Fruit fly (Drosophila melanogaster) S2 (cell line): Measurements from ENCODE around the gene CG9356.

Experiments used
- CG8478 ChIP-seq: fragments of >200 bp; optimal IDR thresholded peaks from 2 replicates; lab custom pipeline; 2018
- CTCF ChIP-seq, 2 experiments: fragments of >200 bp; optimal IDR thresholded peaks; 2 replicates each; lab custom pipeline; 2018

The CG9356 gene

DNA sequence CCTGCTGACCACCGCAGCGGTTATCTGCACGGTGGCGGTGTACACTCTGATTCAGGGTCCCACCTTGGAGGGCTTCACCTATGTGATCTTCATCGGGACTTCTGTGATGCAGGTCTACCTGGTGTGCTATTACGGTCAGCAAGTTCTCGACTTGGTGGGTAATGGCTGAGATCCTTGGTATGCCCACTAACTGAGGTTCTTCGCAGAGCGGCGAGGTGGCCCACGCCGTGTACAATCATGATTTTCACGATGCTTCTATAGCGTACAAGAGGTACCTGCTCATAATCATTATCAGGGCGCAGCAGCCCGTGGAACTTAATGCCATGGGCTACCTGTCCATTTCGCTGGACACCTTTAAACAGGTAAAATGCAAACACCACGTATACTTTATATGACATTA, 5.0 kb downstream of the CG9356 start:
- TF ChIP-seq CTCF (optimal IDR thresholded peaks at IDR 0.05; lab: Kevin White, UChicago) (no peak), CG8478 (lab: Kevin White, UChicago) (no peak)

DNA sequence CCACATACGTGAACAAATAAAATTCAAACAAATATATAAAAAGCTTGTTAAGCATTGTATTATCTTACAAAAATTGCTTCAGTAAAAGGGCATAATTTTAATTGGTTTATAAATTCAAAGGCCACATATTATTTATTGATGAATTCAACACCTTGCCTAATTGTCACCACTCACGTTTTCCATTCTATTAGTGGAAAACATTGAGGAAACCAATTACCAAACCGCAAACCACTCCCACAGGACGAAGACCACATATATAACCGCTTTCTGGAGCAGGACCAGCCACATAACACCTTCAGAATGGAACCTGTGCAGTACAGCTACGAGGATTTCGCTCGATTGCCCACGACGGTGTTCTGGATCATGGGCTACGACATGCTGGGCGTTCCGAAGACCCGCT, 6.2 kb downstream of the CG9356 start, which contains the start of gene Or85f:
TSS of gene Or85f (plus strand) at position 301 of the 400 bp plus-strand sequence.
- no peak for TF ChIP-seq CG8478 (lab: Kevin White, UChicago)
- no peak for TF ChIP-seq CTCF (optimal IDR thresholded peaks at IDR 0.05; lab: Kevin White, UChicago)

DNA sequence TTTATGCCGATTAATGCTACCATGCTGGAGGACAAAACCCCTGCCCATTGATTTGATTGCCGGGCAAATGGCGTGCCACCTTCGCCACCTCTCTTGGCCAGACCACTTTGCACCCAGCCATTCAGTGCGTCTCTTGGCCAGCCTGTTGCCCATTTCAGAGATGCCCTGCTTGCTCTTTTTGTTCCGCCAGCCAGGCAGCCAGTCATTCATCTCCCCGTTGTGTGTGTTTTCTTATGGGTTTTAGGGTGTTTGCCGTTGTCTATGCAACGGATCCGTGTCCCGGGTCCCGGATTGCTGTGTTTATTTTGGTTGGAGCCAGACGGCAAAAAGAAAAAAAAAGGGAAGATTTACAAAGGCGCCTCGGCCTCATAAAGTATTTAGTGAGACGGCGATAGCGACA, 8.1 kb downstream of the CG9356 start:
- TF ChIP-seq CG8478 (lab: Kevin White, UChicago) (no peak), CTCF (optimal IDR thresholded peaks at IDR 0.05; lab: Kevin White, UChicago) (no peak)

DNA sequence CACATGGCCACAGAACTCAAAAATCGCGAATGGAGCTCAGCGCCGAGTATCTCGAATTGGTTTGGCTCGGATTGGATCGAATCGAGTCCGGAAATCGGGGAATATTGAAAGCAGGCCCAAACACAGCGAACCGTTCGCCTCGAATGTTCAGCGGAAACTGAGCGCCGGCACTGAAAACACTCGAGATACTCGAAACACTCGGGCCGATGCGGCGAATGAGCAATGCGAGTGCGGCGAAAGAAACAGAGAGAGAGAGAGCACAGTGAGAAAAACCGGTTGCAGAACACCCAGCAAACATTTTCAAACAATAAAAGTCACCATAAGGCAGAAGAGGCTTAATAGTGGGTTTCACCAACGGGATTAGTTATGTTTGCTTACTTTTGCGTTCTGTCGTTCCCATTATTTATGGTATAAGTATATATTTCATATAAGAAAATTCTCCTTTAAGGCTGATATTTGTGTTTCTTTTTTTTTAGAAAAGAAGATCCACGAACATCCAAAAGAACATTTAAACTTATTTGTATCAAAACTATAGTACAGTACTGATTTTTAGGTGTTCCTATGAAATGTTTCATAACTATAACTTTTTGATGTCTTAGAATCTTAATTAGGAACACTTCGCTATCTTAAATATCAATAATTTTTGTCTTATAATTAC, 9.6 kb downstream of the CG9356 start, which contains the start of gene FER:
TSS of gene FER (minus strand) at position 162 of the 658 bp plus-strand sequence.
- TF ChIP-seq CG8478 (lab: Kevin White, UChicago) = no peak
- no peak for TF ChIP-seq CTCF (optimal IDR thresholded peaks at IDR 0.05; lab: Kevin White, UChicago)

DNA sequence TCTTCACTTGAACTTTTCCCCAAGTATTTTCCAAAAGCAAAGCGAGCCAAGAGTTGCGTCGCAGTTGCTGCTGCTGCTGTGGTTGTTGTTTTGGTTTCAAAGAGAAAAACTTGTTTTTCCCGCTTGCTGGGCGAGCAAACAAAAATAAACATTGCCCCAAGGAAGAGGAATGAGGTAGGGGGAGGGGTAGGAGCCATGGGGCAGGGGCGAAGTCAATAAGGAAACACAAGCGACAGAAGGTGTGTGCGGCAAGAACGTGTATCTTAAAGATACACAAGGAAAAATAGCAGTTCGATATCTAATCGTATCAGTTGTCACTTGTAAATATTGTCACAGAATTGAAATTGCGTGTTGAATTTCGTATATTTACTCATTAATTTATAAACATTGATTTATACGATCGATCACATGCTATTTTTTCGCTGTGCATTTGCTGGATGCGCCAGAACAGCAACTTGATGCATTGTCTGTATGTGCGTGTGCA, 10.5 kb downstream of the CG9356 start:
- TF ChIP-seq CG8478 (lab: Kevin White, UChicago) (no peak), CTCF (optimal IDR thresholded peaks at IDR 0.05; lab: Kevin White, UChicago) (no peak)

DNA sequence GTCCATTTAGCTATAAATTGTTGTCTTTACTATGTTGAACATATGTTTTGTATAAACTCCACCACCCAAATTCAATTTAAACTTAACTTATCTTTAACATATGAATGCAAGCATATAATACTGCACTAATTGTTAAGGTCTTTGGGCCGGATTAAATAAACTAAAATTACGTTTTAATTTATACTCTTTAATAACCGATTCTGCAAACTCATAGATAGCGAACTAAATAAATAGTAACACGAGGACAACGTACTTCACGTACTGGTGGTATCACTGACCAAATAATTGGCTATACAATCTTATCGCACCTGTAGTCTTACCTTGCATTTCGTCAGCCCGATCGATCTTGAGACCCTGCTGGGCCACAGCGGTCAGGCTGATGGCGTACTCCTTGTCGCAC, 11.6 kb downstream of the CG9356 start:
- TF ChIP-seq CG8478 (lab: Kevin White, UChicago) (no peak), CTCF (optimal IDR thresholded peaks at IDR 0.05; lab: Kevin White, UChicago) (no peak)

DNA sequence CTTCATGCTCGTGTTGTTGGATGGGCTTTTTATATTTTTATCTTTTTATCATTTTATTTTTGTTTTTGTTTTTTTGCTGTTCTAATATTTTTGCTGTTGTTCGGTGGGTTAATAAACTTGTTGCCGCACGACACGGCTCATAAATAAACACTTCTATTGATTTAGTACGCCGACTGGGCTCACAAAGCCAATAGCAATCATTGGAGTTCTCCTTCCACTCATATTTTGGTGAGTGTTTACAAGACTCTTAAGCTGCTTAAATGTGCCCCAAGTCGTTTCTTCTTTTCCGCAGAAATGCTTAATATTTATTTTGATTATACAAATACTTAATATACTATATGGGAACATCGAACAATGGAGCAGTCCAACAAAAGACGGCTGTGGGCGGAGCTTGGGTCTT, 13.9 kb downstream of the CG9356 start:
- TF ChIP-seq CTCF (optimal IDR thresholded peaks at IDR 0.05; lab: Kevin White, UChicago) (no peak), CG8478 (lab: Kevin White, UChicago) (no peak)

DNA sequence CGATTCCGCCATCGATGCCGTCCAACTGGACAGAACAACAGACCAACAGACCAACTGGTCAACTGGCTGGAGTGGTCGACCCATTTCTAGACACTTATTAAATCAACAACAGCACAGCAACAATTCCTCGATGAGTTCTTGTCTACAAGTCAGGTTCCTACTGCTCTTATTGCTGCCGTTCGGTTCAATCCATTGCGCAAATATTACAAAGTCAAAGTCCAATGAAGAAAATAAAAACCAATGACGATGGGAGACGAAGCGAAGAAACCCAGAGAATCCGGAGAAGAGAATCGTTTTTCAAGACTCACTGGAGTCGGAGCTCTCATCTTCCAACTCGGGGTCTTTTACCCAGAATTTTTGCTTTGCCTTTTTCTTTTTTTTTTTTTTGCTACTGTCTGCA, 15.1 kb downstream of the CG9356 start:
- no peak for TF ChIP-seq CTCF (optimal IDR thresholded peaks at IDR 0.05; lab: Kevin White, UChicago)
- TF ChIP-seq CG8478 (lab: Kevin White, UChicago) = no peak

DNA sequence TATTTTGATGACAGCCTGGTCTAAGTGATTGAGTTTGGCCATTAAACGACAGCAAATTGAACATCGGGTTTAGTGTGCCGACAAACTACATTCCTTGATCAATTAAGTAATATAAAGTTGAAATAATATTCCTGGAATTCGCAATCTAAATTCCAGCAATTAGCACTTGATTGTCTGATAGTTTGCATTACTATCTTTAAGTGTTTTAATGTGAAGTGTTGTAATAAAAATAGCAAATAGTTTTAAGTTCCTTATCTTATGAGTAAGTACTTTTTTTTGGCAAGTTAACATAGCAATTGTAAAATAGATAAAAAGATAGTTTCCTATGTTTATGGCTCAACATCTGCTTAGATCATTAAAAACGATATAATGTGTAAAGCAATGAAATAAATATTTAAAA, 15.7 kb downstream of the CG9356 start:
- TF ChIP-seq CTCF (optimal IDR thresholded peaks at IDR 0.05; lab: Kevin White, UChicago) (no peak), CG8478 (lab: Kevin White, UChicago) (no peak)

DNA sequence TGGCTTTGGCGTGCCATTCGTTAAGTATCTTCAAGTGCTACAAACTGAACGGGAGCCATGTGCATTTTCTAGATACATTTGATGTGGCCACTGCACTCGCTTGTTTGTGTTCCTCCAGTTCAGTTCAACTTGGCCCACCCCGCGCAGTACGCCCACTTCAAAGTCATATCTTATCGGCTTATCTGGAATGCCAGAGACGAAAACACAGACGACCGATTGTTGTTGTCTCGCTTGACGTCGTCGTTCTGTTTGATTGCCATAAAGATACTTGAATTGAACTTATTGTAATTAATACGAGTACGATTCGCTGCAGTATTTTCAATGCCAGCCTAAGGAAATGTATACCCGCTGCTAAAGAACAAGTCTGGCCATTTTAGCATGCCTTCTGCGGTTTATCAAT, 16.4 kb downstream of the CG9356 start:
- TF ChIP-seq CG8478 (lab: Kevin White, UChicago) = no peak
- no peak for TF ChIP-seq CTCF (optimal IDR thresholded peaks at IDR 0.05; lab: Kevin White, UChicago)

DNA sequence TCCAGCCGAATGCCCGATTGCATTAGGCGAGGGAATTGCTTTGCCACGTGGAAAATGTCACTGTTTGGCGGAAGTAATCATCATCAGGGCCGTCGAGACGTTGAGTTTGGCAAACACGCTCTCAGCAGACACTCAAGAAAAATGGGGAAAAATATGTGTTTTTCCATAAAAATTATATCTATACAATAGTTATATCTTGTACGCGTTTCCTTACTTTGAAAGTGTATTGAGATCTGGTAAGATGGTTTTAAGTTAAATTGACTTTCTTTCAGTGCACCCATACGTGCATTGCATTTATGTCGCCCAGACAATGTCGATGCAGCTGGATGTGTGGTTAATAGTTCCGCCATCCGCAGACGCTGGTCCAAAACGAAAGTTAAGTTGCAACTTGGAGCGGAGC, 18.1 kb downstream of the CG9356 start:
- TF ChIP-seq CG8478 (lab: Kevin White, UChicago) (no peak), CTCF (optimal IDR thresholded peaks at IDR 0.05; lab: Kevin White, UChicago) (no peak)

DNA sequence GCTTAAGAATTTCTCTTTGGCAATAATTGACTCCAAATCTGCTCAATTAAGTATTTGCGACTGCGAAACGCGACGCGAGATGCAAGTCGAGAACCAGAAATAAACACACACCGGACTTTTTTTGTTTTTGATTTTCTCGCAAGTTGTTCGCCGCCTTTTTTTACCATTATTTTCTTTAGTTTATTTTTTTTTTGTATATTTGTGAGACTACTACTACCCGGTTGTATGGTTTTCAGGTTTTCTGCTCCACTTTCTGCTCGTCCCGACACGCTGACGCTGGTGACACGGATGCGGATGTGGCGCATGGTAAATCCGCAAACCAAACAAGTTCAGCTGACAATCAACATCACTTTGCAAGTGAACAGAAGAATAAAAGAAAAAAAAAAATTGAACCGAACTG, 23.1 kb downstream of the CG9356 start:
- no peak for TF ChIP-seq CTCF (optimal IDR thresholded peaks at IDR 0.05; lab: Kevin White, UChicago)
- TF ChIP-seq CG8478 (lab: Kevin White, UChicago) = no peak

DNA sequence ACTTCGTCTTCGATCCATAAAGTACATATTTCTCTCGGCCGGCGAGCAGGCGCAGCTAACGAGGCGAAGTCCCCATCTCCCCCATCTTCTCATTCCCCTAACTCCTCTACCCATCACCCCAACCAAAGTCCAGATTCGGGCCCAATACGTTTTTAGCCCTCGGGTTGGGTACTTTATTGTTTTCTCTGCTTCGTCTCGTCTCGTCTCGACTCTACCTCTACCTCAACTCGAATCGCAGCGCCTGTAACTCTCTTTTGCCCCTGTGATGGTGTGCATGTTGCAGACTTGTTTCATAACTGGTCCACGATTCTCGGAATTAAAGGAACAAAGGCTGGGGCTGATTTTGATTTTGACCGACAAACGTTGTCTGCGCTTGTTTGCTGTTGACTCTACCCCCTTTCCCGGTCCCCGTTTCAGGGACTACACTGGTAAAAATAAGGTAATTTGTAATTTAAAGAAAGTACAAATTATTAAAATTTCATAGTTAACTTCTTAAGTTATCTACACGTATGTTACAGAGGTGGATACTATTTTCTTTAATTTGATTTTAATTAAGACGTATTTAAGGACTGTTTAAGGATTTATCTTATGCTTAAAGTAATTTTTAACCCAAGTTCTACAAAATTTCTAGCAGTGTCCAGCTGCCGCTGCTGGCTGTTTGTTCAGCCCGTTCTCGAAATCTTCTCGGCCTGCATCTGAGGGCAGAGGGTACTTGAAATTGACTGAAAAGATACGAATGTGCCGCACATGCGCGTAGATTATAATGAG, 25.2 kb downstream of the CG9356 start:
- TF ChIP-seq CG8478 (lab: Kevin White, UChicago) (no peak), CTCF (optimal IDR thresholded peaks at IDR 0.05; lab: Kevin White, UChicago) (no peak)

DNA sequence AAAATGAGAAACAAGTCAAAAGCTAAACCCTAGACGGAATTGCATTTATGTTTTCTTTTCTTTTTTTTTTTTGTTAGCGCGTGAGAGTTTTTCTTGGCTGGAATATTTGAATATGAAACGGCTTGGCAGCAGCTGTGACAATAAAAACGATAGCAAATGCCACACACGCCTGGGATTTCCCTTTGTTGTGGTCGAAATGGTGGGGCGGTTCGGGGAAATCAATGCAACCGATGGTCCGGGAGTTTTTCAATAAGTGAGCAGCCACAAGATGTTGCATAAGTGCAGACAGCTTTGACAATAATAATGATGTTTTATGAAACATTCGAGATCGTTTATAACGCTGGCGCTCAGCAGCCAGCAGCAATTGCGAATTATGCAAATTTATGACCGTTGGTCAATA, 27.3 kb downstream of the CG9356 start:
- TF ChIP-seq CG8478 (lab: Kevin White, UChicago) (no peak), CTCF (optimal IDR thresholded peaks at IDR 0.05; lab: Kevin White, UChicago) (no peak)

DNA sequence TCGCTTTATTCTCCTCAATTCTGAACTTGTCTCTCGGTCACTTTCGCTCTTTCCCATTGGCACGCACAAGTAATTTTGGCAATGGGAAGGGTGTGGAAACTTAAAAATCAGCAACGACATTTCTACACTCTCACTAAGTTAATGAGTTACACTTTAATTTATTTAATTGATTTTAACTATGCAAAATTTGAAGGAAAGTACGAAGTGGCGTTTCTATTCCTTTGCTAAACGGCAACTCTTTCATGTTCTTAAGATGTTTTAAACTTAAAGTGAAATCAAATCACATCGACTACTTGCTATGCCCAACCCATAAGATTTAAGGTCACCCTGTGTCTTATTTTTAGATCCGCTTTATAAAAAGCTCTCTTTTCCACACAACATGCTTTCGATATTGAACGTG, 33.7 kb downstream of the CG9356 start:
- TF ChIP-seq CG8478 (lab: Kevin White, UChicago) (no peak), CTCF (optimal IDR thresholded peaks at IDR 0.05; lab: Kevin White, UChicago) (no peak)
